Fruit fly (Drosophila melanogaster): ENCODE measurements around the gene CG46441.
A peak's percentile ranks its signal among the peaks of the same experiment; 100 is the strongest.

Gene CG46441

dm6 chr3R:20472764-20473390 is 28.9 kb downstream of the CG46441 start:
- TF ChIP-seq woc (GFP tag; optimal IDR thresholded peaks at IDR 0.05) (no peak), psq (GFP tag; optimal IDR thresholded peaks at IDR 0.05) (no peak), Myc (optimal IDR thresholded peaks at IDR 0.05) (no peak), h (GFP tag; optimal IDR thresholded peaks at IDR 0.05) (no peak), foxo (GFP tag; optimal IDR thresholded peaks at IDR 0.05) (no peak), sage (GFP tag; optimal IDR thresholded peaks at IDR 0.05) (no peak), tai (GFP tag; optimal IDR thresholded peaks at IDR 0.05) (no peak), usp (GFP tag; optimal IDR thresholded peaks at IDR 0.05) (no peak), GATAd (GFP tag; optimal IDR thresholded peaks at IDR 0.05) (no peak), Rel (GFP tag; optimal IDR thresholded peaks at IDR 0.05) (no peak), Rel (tag; optimal IDR thresholded peaks at IDR 0.05) (no peak), Mio (GFP tag; optimal IDR thresholded peaks at IDR 0.05) (no peak), Sp1 (GFP tag; optimal IDR thresholded peaks at IDR 0.05) (no peak), Jra (GFP tag; optimal IDR thresholded peaks at IDR 0.05) (no peak), pan (optimal IDR thresholded peaks at IDR 0.05) (no peak)

- no peak for TF ChIP-seq jim (GFP tag; optimal IDR thresholded peaks at IDR 0.05)
- peak; percentile 69 for TF ChIP-seq Myc (optimal IDR thresholded peaks at IDR 0.05)
Measured at dm6 chr3R:20464267-20464768, 37.5 kb downstream of the CG46441 start.

Data from whole organism, wandering third instar larva.